Worm (Caenorhabditis elegans): ENCODE data around the gene Y6G8.8.
"Not testable (repeated sequence)": the region's sequence is repeated elsewhere in the genome, so short reads cannot be mapped to it uniquely, and the experiment has no call there.

The Y6G8.8 gene

DNA sequence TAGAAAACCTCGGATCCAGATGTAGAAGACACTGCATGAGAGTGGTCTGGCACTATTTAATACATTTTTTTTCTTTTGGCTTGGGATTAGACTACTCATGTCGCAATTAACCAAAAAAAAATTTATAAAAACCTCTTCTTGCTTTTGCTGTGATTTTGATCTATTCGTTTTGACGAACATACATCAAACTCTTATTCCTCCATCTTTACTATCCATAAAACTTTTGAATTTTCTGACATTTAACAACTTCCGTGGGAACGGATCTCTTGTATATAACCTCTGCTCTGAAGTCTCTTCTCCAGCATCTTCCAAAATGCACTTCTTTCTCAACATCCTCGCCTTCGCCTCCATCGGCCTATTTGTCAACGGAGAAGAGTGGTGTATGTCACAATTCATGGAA lies 14.3 kb upstream of the Y6G8.8 start, which contains the start of gene Y6G8.16:
Gene Y6G8.16 (plus strand): TSS at position 301 of the 400 bp plus-strand sequence.
- not testable (repeated sequence) for TF ChIP-seq ham-2 (GFP tag; optimal IDR thresholded peaks at IDR 0.05); cnd-1 (tag; optimal IDR thresholded peaks at IDR 0.05); nhr-237 (tag; optimal IDR thresholded peaks at IDR 0.05)

DNA sequence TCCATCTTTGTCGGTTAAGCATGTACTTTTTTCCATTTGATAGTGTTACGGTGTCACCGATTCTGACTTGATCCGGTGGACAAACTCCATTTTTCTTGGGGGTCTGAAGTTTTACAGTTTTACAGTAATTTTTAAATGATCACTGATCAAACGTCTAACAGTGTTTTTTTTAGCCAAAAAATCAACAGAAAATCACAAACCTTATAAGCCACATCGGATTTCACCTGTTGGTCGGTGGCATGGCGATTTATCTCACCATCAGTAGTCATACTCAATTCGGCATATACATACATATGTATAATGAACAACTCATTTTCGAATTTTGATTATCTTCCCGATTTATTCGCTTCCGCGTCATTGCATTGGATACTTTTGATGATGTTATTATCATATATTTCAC lies 12.6 kb upstream of the Y6G8.8 start, which contains the start of gene srz-91:
Gene srz-91 (plus strand): TSS at position 301 of the 400 bp plus-strand sequence.
- TF ChIP-seq mep-1 (tag; optimal IDR thresholded peaks at IDR 0.05) (no peak), zip-8 (tag; optimal IDR thresholded peaks at IDR 0.05) (no peak), sptf-1 (tag; optimal IDR thresholded peaks at IDR 0.05) (no peak), tbx-8 (GFP tag; optimal IDR thresholded peaks at IDR 0.05) (no peak), ztf-11 (tag; optimal IDR thresholded peaks at IDR 0.05) (no peak), ces-1 (GFP tag; optimal IDR thresholded peaks at IDR 0.05) (no peak), bed-3 (GFP tag; optimal IDR thresholded peaks at IDR 0.05) (no peak)

ce11 chrV:17610503-17610902 lies 9.9 kb upstream of the Y6G8.8 start, which contains the start of gene Y6G8.15:
Y6G8.15 (minus strand) TSS chrV:17610603.
- TF ChIP-seq mls-2 (tag; optimal IDR thresholded peaks at IDR 0.05); ceh-43 (GFP tag; optimal IDR thresholded peaks at IDR 0.05); bed-3 (GFP tag; optimal IDR thresholded peaks at IDR 0.05): not testable (repeated sequence)

DNA sequence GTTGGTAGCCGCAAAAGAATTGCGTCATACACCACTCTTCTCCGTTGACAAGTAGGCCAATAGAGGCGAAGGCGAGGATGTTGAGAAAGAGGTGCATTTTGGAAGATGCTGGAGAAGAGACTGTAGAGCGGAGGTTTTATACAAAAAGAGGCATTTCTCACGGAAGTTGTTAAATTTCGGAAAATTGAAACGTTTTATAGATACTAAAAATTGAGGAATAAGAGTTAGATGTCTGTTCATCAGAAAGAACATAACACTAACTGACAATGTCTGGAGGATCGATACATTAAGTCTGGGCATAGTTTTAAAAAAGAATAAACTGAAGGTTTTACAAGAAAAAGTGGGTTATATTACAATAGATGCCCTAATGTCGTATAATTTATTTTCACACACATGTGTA lies 6.1 kb upstream of the Y6G8.8 start, which contains the start of gene Y6G8.14:
Gene Y6G8.14 (minus strand): TSS at position 101 of the 400 bp plus-strand sequence.
- TF ChIP-seq nhr-2 (tag; optimal IDR thresholded peaks at IDR 0.05) (no peak), zip-8 (tag; optimal IDR thresholded peaks at IDR 0.05) (peak; percentile 14)

DNA sequence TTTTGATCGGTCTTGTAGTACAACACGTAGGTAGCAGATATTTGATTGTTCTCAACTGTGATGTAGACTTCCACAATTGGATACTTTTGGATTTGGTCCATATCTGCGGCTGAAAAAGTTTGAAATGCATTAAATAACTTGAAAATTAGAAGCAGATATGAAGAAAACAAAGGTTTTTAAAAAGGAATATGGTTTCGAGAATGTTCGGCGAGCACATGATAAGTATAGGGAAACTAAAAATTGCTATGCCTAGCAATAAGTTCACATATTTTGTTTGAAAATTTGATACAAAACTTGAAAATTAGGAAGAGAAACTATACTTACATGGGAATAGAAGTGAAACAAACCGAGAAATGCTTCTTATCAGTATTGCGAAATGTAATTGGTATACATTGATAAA lies 4.8 kb upstream of the Y6G8.8 start, which contains the start of gene Y6G8.5:
Gene Y6G8.5 (minus strand): TSS at position 101 of the 400 bp plus-strand sequence.
- TF ChIP-seq M03D4.4 (tag; optimal IDR thresholded peaks at IDR 0.05): no peak
- no peak for TF ChIP-seq cnd-1 (tag; optimal IDR thresholded peaks at IDR 0.05)
- TF ChIP-seq nhr-237 (tag; optimal IDR thresholded peaks at IDR 0.05): no peak
- TF ChIP-seq ceh-43 (GFP tag; optimal IDR thresholded peaks at IDR 0.05): no peak
- no peak for TF ChIP-seq ces-1 (GFP tag; optimal IDR thresholded peaks at IDR 0.05)
- TF ChIP-seq mep-1 (tag; optimal IDR thresholded peaks at IDR 0.05): no peak
- no peak for TF ChIP-seq snpc-4 (tag; optimal IDR thresholded peaks at IDR 0.05)
- no peak for TF ChIP-seq pha-4 (tag; optimal IDR thresholded peaks at IDR 0.05)
- no peak for TF ChIP-seq nhr-76 (tag; optimal IDR thresholded peaks at IDR 0.05)
- TF ChIP-seq blmp-1 (tag; optimal IDR thresholded peaks at IDR 0.05): no peak
- TF ChIP-seq elt-3 (tag; optimal IDR thresholded peaks at IDR 0.05): no peak
- TF ChIP-seq nhr-2 (tag; optimal IDR thresholded peaks at IDR 0.05): no peak
- no peak for TF ChIP-seq elt-1 (tag; optimal IDR thresholded peaks at IDR 0.05; ENCODE audit: borderline replicate concordance, insufficient read depth)
- no peak for TF ChIP-seq hlh-1 (tag; optimal IDR thresholded peaks at IDR 0.05)
- no peak for TF ChIP-seq unc-120 (tag; optimal IDR thresholded peaks at IDR 0.05; ENCODE audit: poor library complexity, severe bottlenecking)

DNA sequence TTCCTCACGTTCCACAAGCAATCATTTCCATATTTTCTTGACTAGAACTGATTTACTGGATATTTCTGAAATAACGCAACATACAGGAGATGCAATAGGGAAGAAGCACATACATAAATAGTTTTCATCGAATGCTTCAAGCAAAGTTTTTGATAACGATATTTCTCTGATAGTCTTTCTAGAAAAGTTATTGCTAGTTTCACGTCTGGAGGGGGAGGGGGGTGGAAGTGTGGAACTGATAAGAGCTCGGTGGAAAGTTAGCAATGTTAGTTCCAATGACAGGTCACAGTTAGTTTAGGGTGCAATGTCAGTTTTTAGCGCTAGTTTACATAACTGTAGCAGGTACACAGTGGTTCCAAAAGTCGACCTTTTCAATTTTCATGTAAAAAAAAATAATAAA lies 3.6 kb upstream of the Y6G8.8 start, which contains the start of gene Y6G8.6:
Gene Y6G8.6 (minus strand): TSS at position 98 of the 400 bp plus-strand sequence.
- TF ChIP-seq ztf-11 (tag; optimal IDR thresholded peaks at IDR 0.05) (no peak), pha-4 (tag; optimal IDR thresholded peaks at IDR 0.05) (no peak), unc-120 (tag; optimal IDR thresholded peaks at IDR 0.05; ENCODE audit: poor library complexity, severe bottlenecking) (no peak), zip-8 (tag; optimal IDR thresholded peaks at IDR 0.05) (no peak), sptf-1 (tag; optimal IDR thresholded peaks at IDR 0.05) (no peak)

- TF ChIP-seq nhr-2 (tag; optimal IDR thresholded peaks at IDR 0.05) (no peak), unc-39 (tag; optimal IDR thresholded peaks at IDR 0.05) (no peak), ztf-11 (tag; optimal IDR thresholded peaks at IDR 0.05) (no peak), elt-1 (tag; optimal IDR thresholded peaks at IDR 0.05; ENCODE audit: borderline replicate concordance, insufficient read depth) (no peak), sem-2 (GFP tag; optimal IDR thresholded peaks at IDR 0.05) (no peak), sptf-1 (tag; optimal IDR thresholded peaks at IDR 0.05) (no peak), blmp-1 (tag; optimal IDR thresholded peaks at IDR 0.05) (no peak), cnd-1 (tag; optimal IDR thresholded peaks at IDR 0.05) (no peak), ceh-39 (tag; optimal IDR thresholded peaks at IDR 0.05) (no peak), zip-8 (tag; optimal IDR thresholded peaks at IDR 0.05) (no peak), M03D4.4 (tag; optimal IDR thresholded peaks at IDR 0.05) (no peak), ces-1 (GFP tag; optimal IDR thresholded peaks at IDR 0.05) (no peak), mls-2 (tag; optimal IDR thresholded peaks at IDR 0.05) (no peak), flh-1 (GFP tag; optimal IDR thresholded peaks at IDR 0.05) (no peak), nhr-237 (tag; optimal IDR thresholded peaks at IDR 0.05) (no peak), elt-3 (tag; optimal IDR thresholded peaks at IDR 0.05) (no peak), lin-13 (tag; optimal IDR thresholded peaks at IDR 0.05) (no peak)
These were observed 2.9 kb downstream of the Y6G8.8 start, which contains the start of gene F57G4.1 for ce11 chrV:17623230-17623629. F57G4.1 (plus strand) TSS chrV:17623530.
